Worm (Caenorhabditis elegans) whole organism, early embryonic: ENCODE results near the gene bcl-7.

Experiments used
- B0310.2 ChIP-seq: sonication (generic microtip); optimal IDR thresholded peaks from 2 replicates; lab custom pipeline; 2016; ENCODE audit warnings: mild to moderate bottlenecking, missing genetic modification characterization, missing compliant biosample characterization
- ama-1 ChIP-seq: fragments of 150-350 bp; optimal IDR thresholded peaks from 2 replicates; lab custom pipeline; 2014
- ets-7 ChIP-seq: sonication (generic microtip); optimal IDR thresholded peaks from 2 replicates; lab custom pipeline; 2016; ENCODE audit warnings: missing genotype, missing genetic modification characterization, missing compliant biosample characterization
- flt-1 ChIP-seq: fragments of 200-800 bp; sonication (Bioruptor generic); IDR thresholded peaks from 2 replicates; pipeline ENCODE4 v1.3.6; 2022; ENCODE audit warnings: missing genetic modification characterization, missing compliant biosample characterization
- hmbx-1 ChIP-seq: sonication (generic microtip); optimal IDR thresholded peaks from 2 replicates; lab custom pipeline; 2016; ENCODE audit warnings: mild to moderate bottlenecking, missing genetic modification characterization, missing compliant biosample characterization
- pes-1 ChIP-seq: fragments of 200-800 bp; sonication (Bioruptor generic); IDR thresholded peaks from 2 replicates; pipeline ENCODE4 v1.3.6; 2022; ENCODE audit warnings: missing genetic modification reagents, missing genetic modification characterization, missing compliant biosample characterization
- tbx-37 ChIP-seq: fragments of 200-800 bp; sonication (Bioruptor generic); conservative IDR thresholded peaks from 2 replicates; pipeline ENCODE4 v1.3.6; 2022; ENCODE audit warnings: missing genetic modification reagents, missing genetic modification characterization, missing compliant biosample characterization
- tra-4 ChIP-seq: sonication (generic microtip); optimal IDR thresholded peaks from 2 replicates; lab custom pipeline; 2017; ENCODE audit warnings: missing genetic modification characterization, missing compliant biosample characterization

DNA sequence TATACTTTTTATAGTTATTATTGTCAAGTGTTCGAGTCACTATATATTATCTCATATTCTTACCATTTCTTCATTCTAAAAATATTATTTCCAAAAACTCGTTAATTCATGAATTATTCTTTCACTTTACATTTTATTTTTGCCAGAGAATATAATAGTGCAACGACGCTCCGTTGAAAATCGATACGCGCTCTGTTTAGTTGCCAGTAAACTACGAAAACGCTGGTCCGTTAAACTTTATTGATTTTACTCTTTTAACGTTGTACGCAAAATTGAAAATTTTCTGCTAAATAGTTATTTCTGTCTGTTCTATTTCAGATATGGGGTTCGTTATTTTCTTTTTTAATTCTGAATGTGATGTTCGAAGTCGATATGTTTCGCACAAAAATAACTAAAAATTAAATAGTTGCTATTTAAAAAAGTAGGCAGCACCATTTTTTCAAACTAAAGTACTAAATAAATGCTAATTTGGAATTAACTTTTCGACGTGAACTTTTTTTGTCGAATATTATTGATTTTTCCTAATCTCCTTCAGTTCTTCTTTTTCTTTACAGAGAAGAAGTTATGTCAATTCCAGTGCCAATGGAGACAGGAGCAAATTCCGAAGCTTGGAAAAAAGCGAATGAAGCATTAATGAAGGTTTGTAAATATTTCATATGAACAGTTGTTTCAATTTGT, 46.5 kb upstream of the bcl-7 start, which contains the start of gene hpo-10:
- TF ChIP-seq hmbx-1 (tag; lab: Kevin White, UChicago) (no peak), tbx-37 (no peak), flt-1 (no peak), ets-7 (no peak), tra-4 (no peak), ama-1 (no peak), B0310.2 (no peak), pes-1 (no peak)
